Worm (Caenorhabditis elegans) whole organism, early embryonic: ENCODE data around the gene H03G16.6.

ENCODE experiments used
- B0310.2 ChIP-seq: sonication (generic microtip); optimal IDR thresholded peaks from 2 replicates; lab custom pipeline; 2016; ENCODE audit warnings: mild to moderate bottlenecking, missing genetic modification characterization, missing compliant biosample characterization
- F13C5.2 ChIP-seq: sonication (generic microtip); optimal IDR thresholded peaks from 2 replicates; lab custom pipeline; 2017; ENCODE audit warnings: mild to moderate bottlenecking, missing genetic modification characterization, inconsistent platforms, missing compliant biosample characterization
- aly-1 ChIP-seq: sonication (generic microtip); optimal IDR thresholded peaks from 2 replicates; lab custom pipeline; 2016; ENCODE audit warnings: missing genetic modification characterization, missing compliant biosample characterization
- ama-1 ChIP-seq: fragments of 150-350 bp; optimal IDR thresholded peaks from 2 replicates; lab custom pipeline; 2014
- ceh-13 ChIP-seq: fragments of 200-800 bp; sonication (Bioruptor generic); optimal IDR thresholded peaks from 2 replicates; lab custom pipeline; 2018; ENCODE audit warnings: mild to moderate bottlenecking, missing genetic modification characterization, missing compliant biosample characterization
- ceh-36 ChIP-seq: sonication (generic microtip); optimal IDR thresholded peaks from 2 replicates; lab custom pipeline; 2016; ENCODE audit warnings: missing genetic modification characterization, inconsistent platforms, missing compliant biosample characterization
- ets-7 ChIP-seq: sonication (generic microtip); optimal IDR thresholded peaks from 2 replicates; lab custom pipeline; 2016; ENCODE audit warnings: missing genotype, missing genetic modification characterization, missing compliant biosample characterization
- flt-1 ChIP-seq: fragments of 200-800 bp; sonication (Bioruptor generic); IDR thresholded peaks from 2 replicates; pipeline ENCODE4 v1.3.6; 2022; ENCODE audit warnings: missing genetic modification characterization, missing compliant biosample characterization
- hmbx-1 ChIP-seq: sonication (generic microtip); optimal IDR thresholded peaks from 2 replicates; lab custom pipeline; 2016; ENCODE audit warnings: mild to moderate bottlenecking, missing genetic modification characterization, missing compliant biosample characterization
- hmg-4 ChIP-seq: fragments of 200-800 bp; sonication (Bioruptor generic); optimal IDR thresholded peaks from 2 replicates; lab custom pipeline; 2018; ENCODE audit warnings: mild to moderate bottlenecking, missing genetic modification characterization, missing compliant biosample characterization
- hnd-1 ChIP-seq: sonication (generic microtip); optimal IDR thresholded peaks from 2 replicates; lab custom pipeline; 2016; ENCODE audit warnings: missing genetic modification characterization, missing compliant biosample characterization
- pes-1 ChIP-seq: fragments of 200-800 bp; sonication (Bioruptor generic); IDR thresholded peaks from 2 replicates; pipeline ENCODE4 v1.3.6; 2022; ENCODE audit warnings: missing genetic modification reagents, missing genetic modification characterization, missing compliant biosample characterization
- scrt-1 ChIP-seq: fragments of 200-800 bp; sonication (Bioruptor generic); IDR thresholded peaks from 2 replicates; pipeline ENCODE4 v1.3.6; 2022; ENCODE audit warnings: missing genetic modification characterization, missing compliant biosample characterization
- sea-1 ChIP-seq: fragments of 200-800 bp; sonication (Bioruptor generic); conservative IDR thresholded peaks from 2 replicates; pipeline ENCODE4 v1.3.6; 2022; ENCODE audit warnings: missing genetic modification characterization, missing compliant biosample characterization
- tbx-11 ChIP-seq: fragments of 200-800 bp; sonication (Bioruptor generic); IDR thresholded peaks from 2 replicates; pipeline ENCODE4 v1.3.6; 2022; ENCODE audit warnings: missing genetic modification characterization, missing compliant biosample characterization
- tbx-37 ChIP-seq: fragments of 200-800 bp; sonication (Bioruptor generic); conservative IDR thresholded peaks from 2 replicates; pipeline ENCODE4 v1.3.6; 2022; ENCODE audit warnings: missing genetic modification reagents, missing genetic modification characterization, missing compliant biosample characterization
- tra-4 ChIP-seq: sonication (generic microtip); optimal IDR thresholded peaks from 2 replicates; lab custom pipeline; 2017; ENCODE audit warnings: missing genetic modification characterization, missing compliant biosample characterization

The H03G16.6 gene

DNA sequence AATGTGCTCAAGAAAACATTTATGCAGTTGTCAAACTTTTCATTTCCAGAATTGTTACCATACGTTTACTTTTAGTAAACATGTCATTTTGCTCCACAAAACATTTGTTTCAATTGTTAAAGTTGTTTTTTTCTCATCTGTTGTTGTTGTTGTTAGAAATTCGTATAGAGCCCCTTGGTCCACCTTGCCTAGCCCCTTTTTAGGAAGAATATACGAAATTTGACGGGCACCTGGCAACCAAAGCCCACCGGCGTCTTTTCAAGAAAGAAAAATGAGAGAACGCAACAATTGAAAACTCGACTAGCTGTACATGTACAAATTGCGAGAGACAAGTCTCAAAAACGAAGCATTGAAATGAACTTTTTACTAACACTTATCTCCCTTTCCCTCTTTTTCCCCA, 31.9 kb downstream of the H03G16.6 start, which contains the start of gene F09B12.5:
F09B12.5 (plus strand) TSS at position 301 of the 400 bp plus-strand sequence.
- no peak for TF ChIP-seq ceh-13 (GFP tag; lab: Kevin White, UChicago)
- no peak for TF ChIP-seq hmbx-1
- TF ChIP-seq F13C5.2 (tag; lab: Kevin White, UChicago), result no peak
- TF ChIP-seq scrt-1 (GFP tag; lab: Robert Waterston, UW), result no peak
- no peak for TF ChIP-seq hmg-4
- TF ChIP-seq tbx-37 (GFP tag; lab: Robert Waterston, UW), result no peak

DNA sequence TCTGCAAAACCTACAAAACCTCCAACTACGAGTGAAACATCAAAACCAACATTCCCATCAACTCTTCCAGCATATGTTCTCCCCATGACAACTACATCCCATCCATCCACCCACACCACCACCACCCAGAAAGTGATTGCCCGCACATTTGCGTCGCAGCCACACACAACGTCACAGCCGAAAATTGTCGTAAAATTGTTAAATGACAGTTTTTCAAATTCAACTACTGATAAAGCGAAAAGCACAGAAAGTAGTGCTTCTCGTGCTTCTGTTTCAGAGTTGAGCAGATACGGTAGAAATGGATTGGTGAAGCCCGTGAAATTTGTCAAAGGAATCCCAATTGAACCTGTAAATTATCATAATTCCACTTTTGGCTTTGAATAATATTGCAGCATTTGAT, 35.3 kb downstream of the H03G16.6 start:
- no peak for TF ChIP-seq tbx-11 (GFP tag; lab: Robert Waterston, UW)
- no peak for TF ChIP-seq pes-1 (GFP tag; lab: Robert Waterston, UW)
- no peak for TF ChIP-seq flt-1 (GFP tag; lab: Robert Waterston, UW)
- no peak for TF ChIP-seq ceh-36 (tag; lab: Kevin White, UChicago)
- no peak for TF ChIP-seq aly-1 (tag; lab: Kevin White, UChicago)
- TF ChIP-seq tra-4 (tag; lab: Kevin White, UChicago), result no peak
- TF ChIP-seq F13C5.2 (tag; lab: Kevin White, UChicago), result no peak
- TF ChIP-seq hmg-4, result no peak
- no peak for TF ChIP-seq tbx-37 (GFP tag; lab: Robert Waterston, UW)
- no peak for TF ChIP-seq sea-1 (GFP tag; lab: Robert Waterston, UW)
- no peak for TF ChIP-seq ets-7 (tag; lab: Kevin White, UChicago)
- no peak for TF ChIP-seq ceh-13 (GFP tag; lab: Kevin White, UChicago)
- TF ChIP-seq ama-1 (lab: Kevin White, UChicago), result no peak
- no peak for TF ChIP-seq hmbx-1

DNA sequence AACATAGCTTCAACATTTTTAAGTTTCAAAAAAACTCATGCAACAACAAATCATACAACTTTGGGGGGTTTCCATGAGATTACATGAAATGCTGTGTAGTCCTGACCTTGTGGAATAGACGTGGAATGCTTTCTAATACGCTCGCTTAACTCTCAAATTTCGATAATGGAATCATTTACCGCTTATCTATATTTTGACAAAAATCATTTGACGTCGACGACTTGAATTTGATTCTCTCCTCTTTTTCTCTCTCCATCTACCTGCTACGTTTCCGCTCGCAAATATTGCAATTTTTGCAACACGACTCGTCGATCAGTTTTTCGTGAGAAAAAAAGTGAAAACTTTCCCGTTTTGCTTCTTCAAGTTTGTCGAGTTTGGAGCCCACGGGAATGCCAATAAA, 36.6 kb downstream of the H03G16.6 start, which contains the start of gene flr-4:
flr-4 (plus strand) TSS at position 275 of the 400 bp plus-strand sequence.
- TF ChIP-seq ceh-13 (GFP tag; lab: Kevin White, UChicago) (no peak), hmg-4 (no peak), sea-1 (GFP tag; lab: Robert Waterston, UW) (no peak), tbx-37 (GFP tag; lab: Robert Waterston, UW) (no peak), tbx-11 (GFP tag; lab: Robert Waterston, UW) (no peak), hmbx-1 (no peak), ceh-36 (tag; lab: Kevin White, UChicago) (no peak), aly-1 (tag; lab: Kevin White, UChicago) (no peak), ama-1 (lab: Kevin White, UChicago) (no peak), ets-7 (tag; lab: Kevin White, UChicago) (no peak), scrt-1 (GFP tag; lab: Robert Waterston, UW) (no peak), tra-4 (tag; lab: Kevin White, UChicago) (no peak), flt-1 (GFP tag; lab: Robert Waterston, UW) (no peak), hnd-1 (tag; lab: Kevin White, UChicago) (no peak), F13C5.2 (tag; lab: Kevin White, UChicago) (no peak), B0310.2 (tag; lab: Kevin White, UChicago) (no peak), pes-1 (GFP tag; lab: Robert Waterston, UW) (no peak)

DNA sequence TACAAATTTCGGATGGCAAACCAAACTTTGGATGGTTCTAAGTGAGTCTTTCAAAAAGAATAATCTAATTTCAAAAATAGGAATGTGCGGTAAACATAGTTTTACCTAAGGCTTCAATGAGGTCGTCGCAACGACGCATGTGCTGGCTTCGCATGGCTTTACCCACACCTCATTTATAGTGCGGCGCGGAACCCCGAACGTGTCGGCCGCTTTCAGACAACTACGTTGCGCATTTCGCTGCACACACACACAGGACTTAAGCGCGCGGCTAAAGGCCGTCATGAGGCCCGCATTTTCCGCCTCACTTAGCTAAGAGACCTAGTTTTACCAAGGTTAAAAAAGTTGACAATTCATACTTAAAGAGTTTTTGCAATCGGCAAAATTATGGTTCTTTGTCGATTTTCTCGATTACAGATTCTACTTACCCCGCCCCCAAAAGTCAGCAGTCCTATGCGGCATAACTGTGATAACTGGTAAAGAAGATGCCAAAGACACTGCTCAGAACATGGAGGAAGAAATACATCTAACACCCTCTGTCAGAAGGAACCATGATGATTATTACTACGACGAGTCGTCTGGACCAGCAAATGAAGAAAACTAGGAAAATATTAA, 40.4 kb downstream of the H03G16.6 start:
- TF ChIP-seq flt-1 (GFP tag; lab: Robert Waterston, UW) (no peak), ceh-13 (GFP tag; lab: Kevin White, UChicago) (no peak), B0310.2 (tag; lab: Kevin White, UChicago) (no peak), ama-1 (lab: Kevin White, UChicago) (no peak), hnd-1 (tag; lab: Kevin White, UChicago) (no peak), hmg-4 (no peak), aly-1 (tag; lab: Kevin White, UChicago) (no peak), tbx-11 (GFP tag; lab: Robert Waterston, UW) (no peak)

DNA sequence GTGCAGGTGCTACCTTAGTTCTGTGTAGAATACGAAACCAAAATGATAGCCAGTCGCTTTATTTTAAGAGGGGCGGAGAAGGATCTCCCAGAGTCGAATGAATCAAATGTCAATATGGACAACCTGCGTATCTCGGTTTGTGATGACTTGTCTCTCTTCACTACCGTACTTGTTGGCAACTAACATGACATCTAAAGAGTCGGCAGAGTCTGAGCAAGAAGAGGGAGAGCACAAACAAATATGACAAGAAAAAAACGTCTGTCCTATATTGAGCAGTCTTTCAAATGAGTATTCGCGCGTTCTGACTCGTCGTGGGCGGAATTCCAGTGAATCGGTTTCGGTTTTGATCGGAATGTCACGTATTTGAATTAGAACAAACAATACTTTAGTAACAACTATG, 42.5 kb downstream of the H03G16.6 start, which contains the start of gene F09B12.7:
F09B12.7 (minus strand) TSS at position 101 of the 400 bp plus-strand sequence.
- no peak for TF ChIP-seq ets-7 (tag; lab: Kevin White, UChicago)
- TF ChIP-seq tbx-11 (GFP tag; lab: Robert Waterston, UW), result no peak
- no peak for TF ChIP-seq hnd-1 (tag; lab: Kevin White, UChicago)
- TF ChIP-seq hmbx-1, result no peak
- no peak for TF ChIP-seq ceh-13 (GFP tag; lab: Kevin White, UChicago)
- TF ChIP-seq sea-1 (GFP tag; lab: Robert Waterston, UW), result no peak
- TF ChIP-seq scrt-1 (GFP tag; lab: Robert Waterston, UW), result no peak
- TF ChIP-seq flt-1 (GFP tag; lab: Robert Waterston, UW), result no peak
- TF ChIP-seq B0310.2 (tag; lab: Kevin White, UChicago), result no peak
- no peak for TF ChIP-seq tbx-37 (GFP tag; lab: Robert Waterston, UW)
- no peak for TF ChIP-seq ama-1 (lab: Kevin White, UChicago)
- no peak for TF ChIP-seq tra-4 (tag; lab: Kevin White, UChicago)
- TF ChIP-seq F13C5.2 (tag; lab: Kevin White, UChicago), result no peak
- TF ChIP-seq hmg-4, result no peak
- no peak for TF ChIP-seq aly-1 (tag; lab: Kevin White, UChicago)
- no peak for TF ChIP-seq pes-1 (GFP tag; lab: Robert Waterston, UW)
- no peak for TF ChIP-seq ceh-36 (tag; lab: Kevin White, UChicago)

DNA sequence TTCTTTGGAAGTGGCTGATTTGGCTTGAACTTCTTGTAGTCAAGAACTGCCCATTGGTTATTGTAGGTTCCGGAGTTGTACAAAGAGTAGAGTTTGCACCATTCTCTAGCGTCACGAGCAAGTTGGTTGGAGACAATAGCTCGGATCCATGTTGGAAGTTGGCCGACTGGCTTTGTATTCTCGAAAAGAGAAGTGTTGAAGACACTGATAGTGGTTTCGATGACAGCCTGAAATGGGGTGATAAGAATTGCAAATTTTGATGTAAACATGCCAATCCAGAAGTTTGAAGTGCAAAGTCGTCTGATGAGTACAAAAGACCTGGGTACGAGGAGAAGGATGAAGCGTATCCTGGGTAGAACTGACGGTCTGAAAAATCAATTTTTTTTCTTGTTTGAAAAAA, 43.8 kb downstream of the H03G16.6 start:
- no peak for TF ChIP-seq B0310.2 (tag; lab: Kevin White, UChicago)
- TF ChIP-seq flt-1 (GFP tag; lab: Robert Waterston, UW), result no peak
- TF ChIP-seq sea-1 (GFP tag; lab: Robert Waterston, UW), result no peak
- TF ChIP-seq ceh-36 (tag; lab: Kevin White, UChicago), result no peak
- TF ChIP-seq tbx-11 (GFP tag; lab: Robert Waterston, UW), result no peak
- TF ChIP-seq F13C5.2 (tag; lab: Kevin White, UChicago), result no peak
- no peak for TF ChIP-seq hnd-1 (tag; lab: Kevin White, UChicago)
- no peak for TF ChIP-seq tra-4 (tag; lab: Kevin White, UChicago)
- no peak for TF ChIP-seq ceh-13 (GFP tag; lab: Kevin White, UChicago)
- TF ChIP-seq scrt-1 (GFP tag; lab: Robert Waterston, UW), result no peak
- TF ChIP-seq tbx-37 (GFP tag; lab: Robert Waterston, UW), result no peak
- TF ChIP-seq aly-1 (tag; lab: Kevin White, UChicago), result no peak
- no peak for TF ChIP-seq hmg-4
- no peak for TF ChIP-seq ama-1 (lab: Kevin White, UChicago)
